Worm (Caenorhabditis elegans): Measurements from ENCODE around the gene ZK1073.2.
"Not testable (repeated sequence)": the region's sequence is repeated elsewhere in the genome, so short reads cannot be mapped to it uniquely, and the experiment has no call there.

DNA sequence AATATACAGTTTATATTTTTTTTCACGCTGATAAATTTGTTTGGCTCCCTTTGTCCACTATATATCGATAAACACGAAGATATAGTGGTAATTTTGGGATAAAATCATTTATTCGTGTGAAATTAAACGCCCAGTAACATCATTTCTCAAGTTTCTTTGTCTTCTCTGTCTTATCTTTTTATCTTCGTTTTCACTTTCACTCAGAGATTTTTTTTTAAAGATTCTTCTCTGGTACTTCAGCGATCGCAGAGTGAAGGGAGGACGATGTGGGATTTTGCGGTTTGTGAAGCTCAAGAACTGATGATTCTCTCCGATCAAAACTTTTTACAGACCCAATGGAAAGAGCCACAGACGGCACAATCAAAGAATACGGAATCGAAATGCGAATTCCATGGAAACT, 41.1 kb upstream of the ZK1073.2 start, which contains the start of gene T27A8.3:
- TF ChIP-seq ama-1 (optimal IDR thresholded peaks at IDR 0.05); sea-1 (GFP tag; conservative IDR thresholded peaks at IDR 0.05): not testable (repeated sequence)
